Fruit fly (Drosophila melanogaster) whole organism, embryonic: Measurements from ENCODE around the gene CG5937.

Experiments used
- Atf3 ChIP-seq: fragments of 200-800 bp; sonication (Bioruptor generic); optimal IDR thresholded peaks from 3 replicates; lab custom pipeline; 2016; ENCODE audit warnings: missing biosample characterization, missing genetic modification characterization
- CG10366 ChIP-seq: fragments of 200-800 bp; sonication (Bioruptor generic); IDR thresholded peaks from 2 replicates; pipeline ENCODE4 v1.3.6; 2022; ENCODE audit warnings: missing biosample characterization, missing genetic modification characterization
- CG10431 ChIP-seq: fragments of 200-800 bp; sonication (Bioruptor generic); optimal IDR thresholded peaks from 3 replicates; lab custom pipeline; 2018; ENCODE audit warnings: missing biosample characterization, mild to moderate bottlenecking, missing genetic modification characterization
- CG12236 ChIP-seq: fragments of 200-800 bp; sonication (Bioruptor generic); optimal IDR thresholded peaks from 2 replicates; lab custom pipeline; 2016; ENCODE audit warnings: missing biosample characterization, missing genetic modification characterization
- CG13775 ChIP-seq: fragments of 200-800 bp; sonication (Bioruptor generic); optimal IDR thresholded peaks from 3 replicates; lab custom pipeline; 2017; ENCODE audit warnings: missing biosample characterization, mild to moderate bottlenecking, missing genetic modification characterization
- CG1602 ChIP-seq: fragments of 200-800 bp; sonication (Bioruptor generic); optimal IDR thresholded peaks from 3 replicates; lab custom pipeline; 2016; ENCODE audit warnings: missing biosample characterization, missing genetic modification characterization
- CG1832 ChIP-seq: fragments of 200-800 bp; sonication (Bioruptor generic); optimal IDR thresholded peaks from 2 replicates; lab custom pipeline; 2017; ENCODE audit warnings: missing biosample characterization, mild to moderate bottlenecking, missing genetic modification characterization, inconsistent platforms
- CG18599 ChIP-seq: fragments of 200-800 bp; sonication (Bioruptor generic); optimal IDR thresholded peaks from 3 replicates; lab custom pipeline; 2017; ENCODE audit warnings: missing biosample characterization, missing genetic modification characterization, mild to moderate bottlenecking, moderate library complexity, missing genetic modification reagents
- CG30020 ChIP-seq: fragments of 200-800 bp; optimal IDR thresholded peaks from 2 replicates; lab custom pipeline; 2019; ENCODE audit warnings: missing biosample characterization, mild to moderate bottlenecking, missing genetic modification characterization, moderate library complexity
- CG30431 ChIP-seq: fragments of 200-800 bp; sonication (Bioruptor generic); optimal IDR thresholded peaks from 2 replicates; lab custom pipeline; 2017; ENCODE audit warnings: missing biosample characterization, missing genetic modification characterization
- CG4820 ChIP-seq: fragments of 200-800 bp; sonication (Bioruptor generic); optimal IDR thresholded peaks from 3 replicates; lab custom pipeline; 2016; ENCODE audit warnings: missing biosample characterization, missing genetic modification characterization
- CG4854 ChIP-seq: fragments of 200-800 bp; sonication (Bioruptor generic); optimal IDR thresholded peaks from 2 replicates; lab custom pipeline; 2016; ENCODE audit warnings: missing biosample characterization, missing genetic modification characterization, inconsistent platforms
- CG6683 ChIP-seq: fragments of 200-800 bp; sonication (Bioruptor generic); optimal IDR thresholded peaks from 2 replicates; lab custom pipeline; 2017; ENCODE audit warnings: missing biosample characterization, mild to moderate bottlenecking, missing genetic modification characterization, missing genetic modification reagents
- CG6854 ChIP-seq: fragments of 200-800 bp; sonication (Bioruptor generic); optimal IDR thresholded peaks from 3 replicates; lab custom pipeline; 2017; ENCODE audit warnings: missing biosample characterization, mild to moderate bottlenecking, missing genetic modification characterization
- CG7786 ChIP-seq: fragments of 200-800 bp; sonication (Bioruptor generic); optimal IDR thresholded peaks from 2 replicates; lab custom pipeline; 2016; ENCODE audit warnings: missing biosample characterization, missing genetic modification characterization
- CG8290 ChIP-seq, 3 experiments: fragments of 200-800 bp; sonication (Bioruptor generic); optimal IDR thresholded peaks; 2 replicates each; lab custom pipeline; 2016 to 2019; ENCODE audit warnings: missing biosample characterization in 3 of 3, missing genetic modification characterization in 3 of 3, mild to moderate bottlenecking in 2 of 3, moderate library complexity in 1 of 3
- CG8359 ChIP-seq: fragments of 200-800 bp; sonication (Bioruptor generic); optimal IDR thresholded peaks from 2 replicates; lab custom pipeline; 2017; ENCODE audit warnings: missing biosample characterization, mild to moderate bottlenecking, missing genetic modification characterization, borderline replicate concordance
- CG9215 ChIP-seq: fragments of 200-800 bp; sonication (Bioruptor generic); IDR thresholded peaks from 2 replicates; pipeline ENCODE4 v1.3.6; 2022; ENCODE audit warnings: missing biosample characterization, missing genetic modification characterization
- CG9876 ChIP-seq: fragments of 200-800 bp; sonication (Bioruptor generic); optimal IDR thresholded peaks from 2 replicates; lab custom pipeline; 2016; ENCODE audit warnings: missing biosample characterization, missing genetic modification characterization
- CkIIα-i1 ChIP-seq: fragments of 200-800 bp; sonication (Bioruptor generic); IDR thresholded peaks from 2 replicates; pipeline ENCODE4 v1.3.6; 2022; ENCODE audit warnings: missing biosample characterization, missing genetic modification characterization
- Dref ChIP-seq: fragments of 200-800 bp; sonication (Bioruptor generic); IDR thresholded peaks from 2 replicates; pipeline ENCODE4 v1.3.6; 2022; ENCODE audit warnings: missing biosample characterization, missing genetic modification characterization
- E2f2 ChIP-seq: fragments of 200-800 bp; sonication (Bioruptor generic); IDR thresholded peaks from 2 replicates; pipeline ENCODE4 v1.3.6; 2022; ENCODE audit warnings: missing biosample characterization, missing genetic modification characterization
- Ets65A ChIP-seq: fragments of 200-800 bp; sonication (Bioruptor generic); peaks from one replicate; lab custom pipeline; 2016; ENCODE audit warnings: missing biosample characterization, missing genetic modification characterization
- HLH3B ChIP-seq: fragments of 200-800 bp; sonication (Bioruptor generic); IDR thresholded peaks from 2 replicates; pipeline ENCODE4 v1.3.6; 2022; ENCODE audit warnings: missing biosample characterization, missing genetic modification characterization
- Kr ChIP-seq: fragments of 200-800 bp; sonication (Bioruptor generic); optimal IDR thresholded peaks from 2 replicates; lab custom pipeline; 2017; ENCODE audit warnings: missing biosample characterization, mild to moderate bottlenecking, missing genetic modification characterization
- Oli ChIP-seq: fragments of 200-800 bp; sonication (Bioruptor generic); optimal IDR thresholded peaks from 2 replicates; lab custom pipeline; 2018; ENCODE audit warnings: missing biosample characterization, mild to moderate bottlenecking, missing genetic modification characterization, moderate library complexity
- Usf ChIP-seq: fragments of 200-800 bp; sonication (Bioruptor generic); optimal IDR thresholded peaks from 2 replicates; lab custom pipeline; 2017; ENCODE audit warnings: missing genotype, missing biosample characterization, missing genetic modification characterization
- aop ChIP-seq: fragments of 200-800 bp; sonication (Bioruptor generic); IDR thresholded peaks from 2 replicates; pipeline ENCODE4 v1.3.6; 2022; ENCODE audit warnings: missing biosample characterization, missing genetic modification characterization
- bsh ChIP-seq, 2 experiments: fragments of 200-800 bp; sonication (Bioruptor generic); optimal IDR thresholded peaks; 2 replicates each; lab custom pipeline; 2017 to 2018; ENCODE audit warnings: mild to moderate bottlenecking in 2 of 2, missing biosample characterization in 2 of 2, missing genetic modification characterization in 2 of 2, moderate library complexity in 1 of 2
- cad ChIP-seq: fragments of >200 bp; optimal IDR thresholded peaks from 2 replicates; lab custom pipeline; 2017; ENCODE audit warnings: missing biosample characterization, missing genetic modification characterization
- corto ChIP-seq: fragments of 200-800 bp; sonication (Bioruptor generic); optimal IDR thresholded peaks from 2 replicates; lab custom pipeline; 2016; ENCODE audit warnings: missing biosample characterization, mild to moderate bottlenecking, missing genetic modification characterization, moderate library complexity
- dpn ChIP-seq, 2 experiments: fragments of 200-800 bp; sonication (Bioruptor generic); optimal IDR thresholded peaks; 3 replicates each; lab custom pipeline; 2016; ENCODE audit warnings: missing biosample characterization in 2 of 2, missing genetic modification characterization in 2 of 2
- eve ChIP-seq, 2 experiments: fragments of >200 bp; optimal IDR thresholded peaks; 2 replicates each; lab custom pipeline; 2017; ENCODE audit warnings: missing biosample characterization in 2 of 2, missing genetic modification characterization in 2 of 2
- ewg ChIP-seq: fragments of 200-800 bp; sonication (Bioruptor generic); optimal IDR thresholded peaks from 3 replicates; lab custom pipeline; 2017; ENCODE audit warnings: mild to moderate bottlenecking, missing biosample characterization, missing genetic modification reagents, missing genetic modification characterization
- grn ChIP-seq: fragments of 200-800 bp; sonication (Bioruptor generic); optimal IDR thresholded peaks from 3 replicates; lab custom pipeline; 2017; ENCODE audit warnings: missing biosample characterization, missing genetic modification characterization
- ham ChIP-seq: fragments of 200-800 bp; sonication (Bioruptor generic); IDR thresholded peaks from 2 replicates; pipeline ENCODE4 v1.3.6; 2022; ENCODE audit warnings: missing biosample characterization, missing genetic modification characterization
- ind ChIP-seq: fragments of 200-800 bp; sonication (Bioruptor generic); optimal IDR thresholded peaks from 3 replicates; lab custom pipeline; 2016; ENCODE audit warnings: missing biosample characterization, missing genetic modification characterization
- insv ChIP-seq, 2 experiments: fragments of 200-800 bp; sonication (Bioruptor generic); optimal IDR thresholded peaks; 3 replicates each; lab custom pipeline; 2016 to 2018; ENCODE audit warnings: missing biosample characterization in 2 of 2, missing genetic modification characterization in 2 of 2
- lmd ChIP-seq: fragments of 200-800 bp; sonication (Bioruptor generic); IDR thresholded peaks from 2 replicates; pipeline ENCODE4 v1.3.6; 2022; ENCODE audit warnings: missing biosample characterization, missing genetic modification characterization
- lov ChIP-seq, 2 experiments: fragments of 200-800 bp in 1 of 2; fragments of >200 bp in 1 of 2; sonication (Bioruptor generic) in 1 of 2; IDR thresholded peaks in 1 of 2; optimal IDR thresholded peaks in 1 of 2; 2 replicates in 1 of 2; 3 replicates in 1 of 2; pipeline versions ENCODE4 v1.3.6 to Lab custom; 2017 to 2022; ENCODE audit warnings: missing biosample characterization in 1 of 2, missing genetic modification characterization in 1 of 2
- nau ChIP-seq: fragments of 200-800 bp; sonication (Bioruptor generic); optimal IDR thresholded peaks from 3 replicates; lab custom pipeline; 2017; ENCODE audit warnings: missing biosample characterization, mild to moderate bottlenecking, missing genetic modification characterization, missing genetic modification reagents
- pfk ChIP-seq: fragments of 200-800 bp; sonication (Bioruptor generic); optimal IDR thresholded peaks from 2 replicates; lab custom pipeline; 2018; ENCODE audit warnings: missing biosample characterization, mild to moderate bottlenecking, missing genetic modification characterization, moderate library complexity
- ro ChIP-seq: fragments of 200-800 bp; sonication (Bioruptor generic); IDR thresholded peaks from 2 replicates; pipeline ENCODE4 v1.3.6; 2022; ENCODE audit warnings: missing biosample characterization, missing genetic modification characterization
- scrt ChIP-seq: fragments of 200-800 bp; sonication (Bioruptor generic); optimal IDR thresholded peaks from 2 replicates; lab custom pipeline; 2018; ENCODE audit warnings: missing biosample characterization, mild to moderate bottlenecking, missing genetic modification characterization, moderate library complexity
- sd ChIP-seq: fragments of 200-800 bp; sonication (Bioruptor generic); optimal IDR thresholded peaks from 3 replicates; lab custom pipeline; 2018; ENCODE audit warnings: missing biosample characterization, mild to moderate bottlenecking, missing genetic modification characterization, moderate library complexity
- slp2 ChIP-seq: fragments of 200-800 bp; sonication (Bioruptor generic); optimal IDR thresholded peaks from 2 replicates; lab custom pipeline; 2016; ENCODE audit warnings: missing biosample characterization, missing genetic modification characterization
- sqz ChIP-seq: fragments of 200-800 bp; sonication (Bioruptor generic); optimal IDR thresholded peaks from 3 replicates; lab custom pipeline; 2018; ENCODE audit warnings: missing biosample characterization, mild to moderate bottlenecking, missing genetic modification characterization
- tio ChIP-seq: fragments of 200-800 bp; sonication (Bioruptor generic); optimal IDR thresholded peaks from 2 replicates; lab custom pipeline; 2017; ENCODE audit warnings: missing biosample characterization, missing genetic modification characterization, inconsistent platforms
- wek ChIP-seq: fragments of 200-800 bp; sonication (Bioruptor generic); optimal IDR thresholded peaks from 3 replicates; lab custom pipeline; 2018; ENCODE audit warnings: missing biosample characterization, mild to moderate bottlenecking, missing genetic modification characterization, moderate library complexity
- zfh2 ChIP-seq: fragments of 200-800 bp; sonication (Bioruptor generic); optimal IDR thresholded peaks from 2 replicates; lab custom pipeline; 2016; ENCODE audit warnings: missing biosample characterization, missing genetic modification characterization

Gene CG5937

dm6 chrX:6031692-6032091, 8.1 kb upstream of the CG5937 start (continued):
- TF ChIP-seq CG1832 (no peak), CG9215 (GFP tag; lab: Robert Waterston, UW) (peak; percentile 48), CG30020 (tag; lab: Kevin White, UChicago) (peak; percentile 18), Kr (GFP tag; lab: Kevin White, UChicago) (no peak), CG30431 (peak; percentile 64), Oli (tag; lab: Kevin White, UChicago) (peak; percentile 79), CG10366 (GFP tag; lab: Robert Waterston, UW) (peak; percentile 56), nau (GFP tag; lab: Kevin White, UChicago) (peak; percentile 44), CG4820 (GFP tag; lab: Kevin White, UChicago) (peak; percentile 81), Atf3 (peak; percentile 64), ro (GFP tag; lab: Robert Waterston, UW) (no peak), CG10431 (GFP tag; lab: Kevin White, UChicago) (peak; percentile 50), CG13775 (peak; percentile 70), CG6854 (GFP tag; lab: Kevin White, UChicago) (peak; percentile 62), scrt (peak; percentile 74), E2f2 (GFP tag; lab: Robert Waterston, UW) (peak; percentile 32; the same call in 1 of the 2 replicates), CG8290 (GFP tag; optimal IDR thresholded peaks at IDR 0.05; lab: Kevin White, UChicago) (peak; percentile 60), CG8290 (tag; optimal IDR thresholded peaks at IDR 0.05; lab: Kevin White, UChicago) (peak in 1 of 2 experiments; percentile 74), dpn (GFP tag; optimal IDR thresholded peaks at IDR 0.05; lab: Kevin White, UChicago) (peak; percentile 62 to 76), sqz (GFP tag; lab: Kevin White, UChicago) (peak; percentile 47), tio (GFP tag; lab: Kevin White, UChicago) (peak; percentile 66), eve (GFP tag; optimal IDR thresholded peaks at IDR 0.05; lab: Kevin White, UChicago) (peak in 1 of 2 experiments; percentile 92), Ets65A (peak; percentile 97), CG9876 (peak; percentile 59), CG18599 (GFP tag; lab: Kevin White, UChicago) (peak; percentile 90), slp2 (GFP tag; lab: Kevin White, UChicago) (peak; percentile 46), ewg (GFP tag; lab: Kevin White, UChicago) (peak; percentile 68), pfk (GFP tag; lab: Kevin White, UChicago) (no peak), sd (tag; lab: Kevin White, UChicago) (peak; percentile 19), Dref (no peak), bsh (GFP tag; optimal IDR thresholded peaks at IDR 0.05; lab: Kevin White, UChicago) (peak in 1 of 2 experiments; percentile 85), CG7786 (GFP tag; lab: Kevin White, UChicago) (peak; percentile 66), wek (peak; percentile 62), CG12236 (GFP tag; lab: Kevin White, UChicago) (peak; percentile 28), corto (GFP tag; lab: Kevin White, UChicago) (no peak), grn (GFP tag; lab: Kevin White, UChicago) (no peak), insv (GFP tag; optimal IDR thresholded peaks at IDR 0.05; lab: Kevin White, UChicago) (no peak), lmd (peak; percentile 73), CG1602 (peak; percentile 77), ham (GFP tag; lab: Robert Waterston, UW) (no peak), ind (GFP tag; lab: Kevin White, UChicago) (peak; percentile 67), CG8359 (GFP tag; lab: Kevin White, UChicago) (peak; percentile 74), CG4854 (GFP tag; lab: Kevin White, UChicago) (peak; percentile 21), CkIIα-i1 (no peak), HLH3B (GFP tag; lab: Robert Waterston, UW) (peak; percentile 85), Usf (GFP tag; lab: Kevin White, UChicago) (peak; percentile 41), lov (optimal IDR thresholded peaks at IDR 0.05; lab: Kevin White, UChicago) (no peak), lov (GFP tag; IDR thresholded peaks at IDR 0.05; lab: Robert Waterston, UW) (peak; percentile 77; the same call in 2 of the 3 replicates), CG6683 (peak; percentile 52), aop (0 out of 2 replicates have a peak, but pooled peaks have one; percentile 23), cad (GFP tag; lab: Kevin White, UChicago) (no peak), zfh2 (GFP tag; lab: Kevin White, UChicago) (no peak)
